Fruit fly (Drosophila melanogaster) whole organism, embryonic: ENCODE measurements around the gene Gss1.
A peak's percentile ranks its signal among the peaks of the same experiment; 100 is the strongest.

ENCODE experiments used
- Awh ChIP-seq: fragments of 200-800 bp; sonication (Bioruptor generic); IDR thresholded peaks from 2 replicates; pipeline ENCODE4, ENCODE4 v1.3.6; 2022; ENCODE audit warnings: missing biosample characterization, missing genetic modification characterization
- CG10147 ChIP-seq: fragments of 200-800 bp; sonication (Bioruptor generic); optimal IDR thresholded peaks from 2 replicates; lab custom pipeline; 2019; ENCODE audit warnings: missing biosample characterization, mild to moderate bottlenecking, missing genetic modification characterization, moderate library complexity
- CG11085 ChIP-seq: fragments of 200-800 bp; sonication (Bioruptor generic); IDR thresholded peaks from 2 replicates; pipeline ENCODE4 v1.3.6; 2022; ENCODE audit warnings: missing biosample characterization, missing genetic modification characterization
- CG13424 ChIP-seq: fragments of 200-800 bp; sonication (Bioruptor generic); optimal IDR thresholded peaks from 2 replicates; lab custom pipeline; 2019; ENCODE audit warnings: missing biosample characterization, mild to moderate bottlenecking, missing genetic modification characterization, moderate library complexity
- CG15514 ChIP-seq: fragments of 200-800 bp; sonication (Bioruptor generic); optimal IDR thresholded peaks from 3 replicates; lab custom pipeline; 2017; ENCODE audit warnings: missing biosample characterization, missing genetic modification characterization, mild to moderate bottlenecking, moderate library complexity, missing genetic modification reagents
- CG15601 ChIP-seq: fragments of 200-800 bp; sonication (Bioruptor generic); optimal IDR thresholded peaks from 3 replicates; lab custom pipeline; 2019; ENCODE audit warnings: missing biosample characterization, mild to moderate bottlenecking, missing genetic modification characterization, moderate library complexity
- CG18764 ChIP-seq: fragments of 200-800 bp; sonication (Bioruptor generic); optimal IDR thresholded peaks from 3 replicates; lab custom pipeline; 2016; ENCODE audit warnings: missing biosample characterization, missing genetic modification characterization
- CG31388 ChIP-seq: fragments of 200-800 bp; sonication (Bioruptor generic); optimal IDR thresholded peaks from 2 replicates; lab custom pipeline; 2016; ENCODE audit warnings: missing biosample characterization, missing genetic modification characterization
- CG3995 ChIP-seq: fragments of 200-800 bp; sonication (Bioruptor generic); optimal IDR thresholded peaks from 3 replicates; lab custom pipeline; 2016; ENCODE audit warnings: missing biosample characterization, missing genetic modification characterization
- CG5245 ChIP-seq: fragments of 200-800 bp; sonication (Bioruptor generic); optimal IDR thresholded peaks from 3 replicates; lab custom pipeline; 2016; ENCODE audit warnings: missing biosample characterization, missing genetic modification characterization
- CG5953 ChIP-seq: fragments of 200-800 bp; sonication (Bioruptor generic); IDR thresholded peaks from 2 replicates; pipeline ENCODE4 v1.3.6; 2022; ENCODE audit warnings: missing biosample characterization, missing genetic modification characterization
- CG6272 ChIP-seq: fragments of 200-800 bp; sonication (Bioruptor generic); IDR thresholded peaks from 2 replicates; pipeline ENCODE4 v1.3.6; 2022; ENCODE audit warnings: missing biosample characterization, missing genetic modification characterization
- CG6813 ChIP-seq: fragments of 200-800 bp; sonication (Bioruptor generic); optimal IDR thresholded peaks from 2 replicates; lab custom pipeline; 2017; ENCODE audit warnings: missing biosample characterization, missing genetic modification characterization, mild to moderate bottlenecking, moderate library complexity, missing genetic modification reagents
- CG7786 ChIP-seq: fragments of 200-800 bp; sonication (Bioruptor generic); optimal IDR thresholded peaks from 2 replicates; lab custom pipeline; 2016; ENCODE audit warnings: missing biosample characterization, missing genetic modification characterization
- CG7928 ChIP-seq: fragments of 200-800 bp; sonication (Bioruptor generic); optimal IDR thresholded peaks from 2 replicates; lab custom pipeline; 2017; ENCODE audit warnings: missing biosample characterization, mild to moderate bottlenecking, missing genetic modification characterization
- CG8944 ChIP-seq: fragments of 200-800 bp; sonication (Bioruptor generic); optimal IDR thresholded peaks from 3 replicates; lab custom pipeline; 2016; ENCODE audit warnings: missing biosample characterization, missing genetic modification characterization
- CG9727 ChIP-seq: fragments of 200-800 bp; sonication (Bioruptor generic); optimal IDR thresholded peaks from 3 replicates; lab custom pipeline; 2017; ENCODE audit warnings: missing biosample characterization, mild to moderate bottlenecking, missing genetic modification characterization
- CTCF ChIP-seq: fragments of 200-800 bp; sonication (Bioruptor generic); optimal IDR thresholded peaks from 2 replicates; lab custom pipeline; 2017; ENCODE audit warnings: missing biosample characterization, mild to moderate bottlenecking, missing genetic modification characterization, moderate library complexity
- Camta ChIP-seq: fragments of 200-800 bp; sonication (Bioruptor generic); optimal IDR thresholded peaks from 2 replicates; lab custom pipeline; 2016; ENCODE audit warnings: missing biosample characterization, missing genetic modification characterization
- CkIIα-i1 ChIP-seq: fragments of 200-800 bp; sonication (Bioruptor generic); IDR thresholded peaks from 2 replicates; pipeline ENCODE4 v1.3.6; 2022; ENCODE audit warnings: missing biosample characterization, missing genetic modification characterization
- Drgx ChIP-seq: fragments of 200-800 bp; sonication (Bioruptor generic); IDR thresholded peaks from 2 replicates; pipeline ENCODE4 v1.3.6; 2022; ENCODE audit warnings: missing biosample characterization, missing genetic modification characterization
- Elba2 ChIP-seq: fragments of 200-800 bp; sonication (Bioruptor generic); optimal IDR thresholded peaks from 3 replicates; lab custom pipeline; 2016; ENCODE audit warnings: missing biosample characterization, missing genetic modification characterization
- Ets97D ChIP-seq: fragments of 200-800 bp; sonication (Bioruptor generic); optimal IDR thresholded peaks from 3 replicates; lab custom pipeline; 2016; ENCODE audit warnings: missing biosample characterization, missing genetic modification characterization
- Hr78 ChIP-seq, 2 experiments: fragments of 200-800 bp in 1 of 2; fragments of >200 bp in 1 of 2; sonication (Bioruptor generic) in 1 of 2; optimal IDR thresholded peaks; 2 replicates each; lab custom pipeline; 2017 to 2019; ENCODE audit warnings: missing biosample characterization in 2 of 2, missing genetic modification characterization in 2 of 2, mild to moderate bottlenecking in 1 of 2, moderate library complexity in 1 of 2
- Lim3 ChIP-seq: fragments of 200-800 bp; sonication (Bioruptor generic); IDR thresholded peaks from 2 replicates; pipeline ENCODE4 v1.3.6; 2022; ENCODE audit warnings: missing biosample characterization, missing genetic modification characterization
- MTF-1 ChIP-seq: fragments of 200-800 bp; sonication (Bioruptor generic); optimal IDR thresholded peaks from 2 replicates; lab custom pipeline; 2018; ENCODE audit warnings: missing biosample characterization, mild to moderate bottlenecking, missing genetic modification characterization, borderline replicate concordance
- Myb ChIP-seq: fragments of 200-800 bp; sonication (Bioruptor generic); optimal IDR thresholded peaks from 2 replicates; lab custom pipeline; 2016; ENCODE audit warnings: missing biosample characterization, missing genetic modification characterization
- NfI ChIP-seq: fragments of 200-800 bp; sonication (Bioruptor generic); optimal IDR thresholded peaks from 3 replicates; lab custom pipeline; 2018; ENCODE audit warnings: missing biosample characterization, mild to moderate bottlenecking, missing genetic modification characterization, moderate library complexity
- Oli ChIP-seq: fragments of 200-800 bp; sonication (Bioruptor generic); optimal IDR thresholded peaks from 2 replicates; lab custom pipeline; 2018; ENCODE audit warnings: missing biosample characterization, mild to moderate bottlenecking, missing genetic modification characterization, moderate library complexity
- Rfx ChIP-seq: fragments of 200-800 bp; sonication (Bioruptor generic); IDR thresholded peaks from 2 replicates; pipeline ENCODE4 v1.3.6; 2022; ENCODE audit warnings: missing biosample characterization, missing genetic modification characterization
- Sin3A ChIP-seq: fragments of >200 bp; optimal IDR thresholded peaks from 2 replicates; lab custom pipeline; 2018
- Six4 ChIP-seq: fragments of 200-800 bp; sonication (Bioruptor generic); optimal IDR thresholded peaks from 2 replicates; lab custom pipeline; 2016; ENCODE audit warnings: missing biosample characterization, missing genetic modification characterization
- ato ChIP-seq: fragments of 200-800 bp; sonication (Bioruptor generic); IDR thresholded peaks from 2 replicates; pipeline ENCODE4 v1.3.6; 2022; ENCODE audit warnings: missing biosample characterization, missing genetic modification characterization; ENCODE audit not compliant: partially characterized antibody
- danr ChIP-seq: fragments of 200-800 bp; sonication (Bioruptor generic); IDR thresholded peaks from 2 replicates; pipeline ENCODE4 v1.3.6; 2022; ENCODE audit warnings: missing biosample characterization, missing genetic modification characterization
- dm ChIP-seq: fragments of 200-800 bp; sonication (Bioruptor generic); optimal IDR thresholded peaks from 3 replicates; lab custom pipeline; 2016; ENCODE audit warnings: missing biosample characterization, missing genetic modification characterization
- dmrt99B ChIP-seq: fragments of 200-800 bp; sonication (Bioruptor generic); optimal IDR thresholded peaks from 2 replicates; lab custom pipeline; 2018; ENCODE audit warnings: missing biosample characterization, mild to moderate bottlenecking, missing genetic modification characterization, moderate library complexity
- dysf ChIP-seq: fragments of 200-800 bp; sonication (Bioruptor generic); IDR thresholded peaks from 3 replicates; pipeline ENCODE4 v1.3.6; 2022; ENCODE audit warnings: missing biosample characterization, missing genetic modification characterization
- emc ChIP-seq: fragments of 200-800 bp; sonication (Bioruptor generic); optimal IDR thresholded peaks from 2 replicates; lab custom pipeline; 2016; ENCODE audit warnings: missing biosample characterization, missing genetic modification characterization
- en ChIP-seq: fragments of 200-800 bp; sonication (Bioruptor generic); optimal IDR thresholded peaks from 2 replicates; lab custom pipeline; 2016; ENCODE audit warnings: missing biosample characterization, missing genetic modification characterization
- esg ChIP-seq: fragments of 200-800 bp; sonication (Bioruptor generic); conservative IDR thresholded peaks from 2 replicates; pipeline ENCODE4 v1.3.6; 2022; ENCODE audit warnings: missing biosample characterization, missing genetic modification characterization
- fu2 ChIP-seq: fragments of 200-800 bp; sonication (Bioruptor generic); optimal IDR thresholded peaks from 2 replicates; lab custom pipeline; 2016; ENCODE audit warnings: missing biosample characterization, missing genetic modification characterization
- kah ChIP-seq: fragments of 200-800 bp; sonication (Bioruptor generic); optimal IDR thresholded peaks from 2 replicates; lab custom pipeline; 2018; ENCODE audit warnings: missing biosample characterization, mild to moderate bottlenecking, missing genetic modification characterization
- lab ChIP-seq: fragments of 200-800 bp; sonication (Bioruptor generic); optimal IDR thresholded peaks from 3 replicates; lab custom pipeline; 2017; ENCODE audit warnings: missing biosample characterization, missing genetic modification characterization, mild to moderate bottlenecking, moderate library complexity, missing genetic modification reagents
- lbe ChIP-seq: fragments of 200-800 bp; sonication (Bioruptor generic); optimal IDR thresholded peaks from 2 replicates; lab custom pipeline; 2016; ENCODE audit warnings: missing biosample characterization, mild to moderate bottlenecking, missing genetic modification characterization
- pros ChIP-seq: fragments of 200-800 bp; sonication (Bioruptor generic); optimal IDR thresholded peaks from 3 replicates; lab custom pipeline; 2019; ENCODE audit warnings: missing biosample characterization, mild to moderate bottlenecking, missing genetic modification characterization, moderate library complexity
- pzg ChIP-seq: fragments of 200-800 bp; sonication (Bioruptor generic); optimal IDR thresholded peaks from 3 replicates; lab custom pipeline; 2018; ENCODE audit warnings: missing biosample characterization, mild to moderate bottlenecking, missing genetic modification characterization, moderate library complexity
- so ChIP-seq: fragments of 200-800 bp; sonication (Bioruptor generic); IDR thresholded peaks from 3 replicates; pipeline ENCODE4 v1.3.6; 2022; ENCODE audit warnings: missing biosample characterization, missing genetic modification characterization
- tna ChIP-seq: fragments of 200-800 bp; sonication (Bioruptor generic); IDR thresholded peaks from 2 replicates; pipeline ENCODE4 v1.3.6; 2022; ENCODE audit warnings: missing biosample characterization, missing genetic modification characterization; ENCODE audit not compliant: partially characterized antibody
- toy ChIP-seq: fragments of 200-800 bp; sonication (Bioruptor generic); IDR thresholded peaks from 2 replicates; pipeline ENCODE4 v1.3.6; 2022; ENCODE audit warnings: missing biosample characterization, missing genetic modification characterization
- twi ChIP-seq: fragments of 200-800 bp; optimal IDR thresholded peaks from 2 replicates; lab custom pipeline; 2019; ENCODE audit warnings: missing biosample characterization, mild to moderate bottlenecking, missing genetic modification characterization, moderate library complexity
- wek ChIP-seq: fragments of 200-800 bp; sonication (Bioruptor generic); optimal IDR thresholded peaks from 3 replicates; lab custom pipeline; 2018; ENCODE audit warnings: missing biosample characterization, mild to moderate bottlenecking, missing genetic modification characterization, moderate library complexity
- zen ChIP-seq: fragments of 200-800 bp; sonication (Bioruptor generic); optimal IDR thresholded peaks from 3 replicates; lab custom pipeline; 2018; ENCODE audit warnings: missing biosample characterization, mild to moderate bottlenecking, missing genetic modification characterization, moderate library complexity

Gss1 gene

dm6 chrX:17844623-17845022 is 44.7 kb upstream of the Gss1 start, which contains the start of the genes CG8142 and Ucp4A (continued):
- TF ChIP-seq Oli = peak; percentile 89
- TF ChIP-seq CG15601 (tag; lab: Kevin White, UChicago) = peak; percentile 90
- TF ChIP-seq Elba2 (GFP tag; lab: Kevin White, UChicago) = peak; percentile 48
- TF ChIP-seq CG18764 = peak; percentile 85
- no peak for TF ChIP-seq CTCF (GFP tag; lab: Kevin White, UChicago)
- TF ChIP-seq CG7786 = peak; percentile 46
- peak; percentile 83 for TF ChIP-seq CG31388
- TF ChIP-seq kah (GFP tag; lab: Kevin White, UChicago) = peak; percentile 74
- peak; percentile 96 for TF ChIP-seq CG11085
- TF ChIP-seq CG8944 (GFP tag; lab: Kevin White, UChicago) = peak; percentile 47
- TF ChIP-seq Rfx (GFP tag; lab: Robert Waterston, UW) = peak; percentile 96
- TF ChIP-seq CkIIα-i1 (GFP tag; lab: Robert Waterston, UW) = no peak; the same call in 1 of the 2 replicates
- peak; percentile 95 for TF ChIP-seq Awh (GFP tag; lab: Robert Waterston, UW)
- TF ChIP-seq Lim3 (GFP tag; lab: Robert Waterston, UW) = peak; percentile 87
- TF ChIP-seq so = peak; percentile 91
- TF ChIP-seq toy (GFP tag; lab: Robert Waterston, UW) = peak; percentile 81
- no peak for TF ChIP-seq tna (GFP tag; lab: Robert Waterston, UW)
- TF ChIP-seq CG6813 (GFP tag; lab: Kevin White, UChicago) = peak; percentile 78
- no peak for TF ChIP-seq ato (GFP tag; lab: Robert Waterston, UW)
- TF ChIP-seq Drgx = peak; percentile 94
- peak; percentile 26 for TF ChIP-seq dm
- TF ChIP-seq CG3995 (GFP tag; lab: Kevin White, UChicago) = peak; percentile 39
- peak; percentile 84 for TF ChIP-seq twi
- peak; percentile 80 for TF ChIP-seq CG5953 (GFP tag; lab: Robert Waterston, UW)
- TF ChIP-seq CG13424 (tag; lab: Kevin White, UChicago) = peak; percentile 96
- peak; percentile 42 for TF ChIP-seq Camta (GFP tag; lab: Kevin White, UChicago)
- TF ChIP-seq CG6272 (GFP tag; lab: Robert Waterston, UW) = peak; percentile 96
- TF ChIP-seq pzg (GFP tag; lab: Kevin White, UChicago) = peak; percentile 34
- TF ChIP-seq CG7928 (GFP tag; lab: Kevin White, UChicago) = peak; percentile 60
- TF ChIP-seq Hr78 (GFP tag; optimal IDR thresholded peaks at IDR 0.05; lab: Kevin White, UChicago) = peak in 1 of 2 experiments; percentile 99
- no peak for TF ChIP-seq emc (GFP tag; lab: Kevin White, UChicago)
- peak; percentile 93 for TF ChIP-seq CG9727
- peak; percentile 84 for TF ChIP-seq NfI
- TF ChIP-seq dysf (GFP tag; lab: Robert Waterston, UW) = peak; percentile 96
- peak; percentile 80 for TF ChIP-seq lbe (GFP tag; lab: Kevin White, UChicago)
- peak; percentile 87 for TF ChIP-seq Six4 (GFP tag; lab: Kevin White, UChicago)
- no peak for TF ChIP-seq wek (GFP tag; lab: Kevin White, UChicago)
- TF ChIP-seq Myb (GFP tag; lab: Kevin White, UChicago) = peak; percentile 23
- TF ChIP-seq Sin3A = peak; percentile 10
- TF ChIP-seq CG5245 = peak; percentile 76
- TF ChIP-seq CG10147 (GFP tag; lab: Kevin White, UChicago) = peak; percentile 79
- peak; percentile 91 for TF ChIP-seq zen (tag; lab: Kevin White, UChicago)
- no peak for TF ChIP-seq en (GFP tag; lab: Kevin White, UChicago)
- peak; percentile 63 for TF ChIP-seq Ets97D
- TF ChIP-seq MTF-1 (GFP tag; lab: Kevin White, UChicago) = peak; percentile 73
- TF ChIP-seq dmrt99B (tag; lab: Kevin White, UChicago) = peak; percentile 92
- TF ChIP-seq lab (GFP tag; lab: Kevin White, UChicago) = peak; percentile 94
- TF ChIP-seq esg = peak; percentile 97
- TF ChIP-seq danr (GFP tag; lab: Robert Waterston, UW) = peak; percentile 91
- no peak for TF ChIP-seq pros
- TF ChIP-seq fu2 (GFP tag; lab: Kevin White, UChicago) = peak; percentile 27
- TF ChIP-seq CG15514 (GFP tag; lab: Kevin White, UChicago) = peak; percentile 85
